Worm (Caenorhabditis elegans) whole organism, young adult: ENCODE results near the gene stg-2.
"Not testable (repeated sequence)": the region's sequence is repeated elsewhere in the genome, so short reads cannot be mapped to it uniquely, and the experiment has no call there.

ENCODE experiments used
- B0019.2 ChIP-seq: fragments of 200-800 bp; sonication (Bioruptor generic); conservative IDR thresholded peaks from 2 replicates; pipeline ENCODE4 v1.3.6; 2022; ENCODE audit warnings: missing genetic modification reagents, missing genetic modification characterization, missing compliant biosample characterization
- dpl-1 ChIP-seq: fragments of 150-350 bp; optimal IDR thresholded peaks from 2 replicates; lab custom pipeline; 2014; ENCODE audit warnings: missing biosample characterization, missing genetic modification reagents, missing genetic modification characterization
- egrh-3 ChIP-seq: fragments of 200-800 bp; sonication (Bioruptor generic); IDR thresholded peaks from 2 replicates; pipeline ENCODE4 v1.3.6; 2022; ENCODE audit warnings: missing genetic modification reagents, missing genetic modification characterization, missing compliant biosample characterization
- lin-35 ChIP-seq, 3 experiments: fragments of 150-350 bp in 2 of 3; sonication (generic microtip) in 1 of 3; optimal IDR thresholded peaks; 2 replicates each; lab custom pipeline; 2014 to 2018; ENCODE audit warnings: missing biosample characterization in 3 of 3, missing genetic modification characterization in 3 of 3, missing genetic modification reagents in 3 of 3
- sea-2 ChIP-seq: fragments of 200-800 bp; sonication (Bioruptor generic); IDR thresholded peaks from 2 replicates; pipeline ENCODE4 v1.3.6; 2022; ENCODE audit warnings: missing genetic modification characterization, missing compliant biosample characterization
- unc-62 ChIP-seq: fragments of 150-350 bp; optimal IDR thresholded peaks from 2 replicates; lab custom pipeline; 2014; ENCODE audit warnings: missing biosample characterization, missing genetic modification reagents, missing genetic modification characterization

DNA sequence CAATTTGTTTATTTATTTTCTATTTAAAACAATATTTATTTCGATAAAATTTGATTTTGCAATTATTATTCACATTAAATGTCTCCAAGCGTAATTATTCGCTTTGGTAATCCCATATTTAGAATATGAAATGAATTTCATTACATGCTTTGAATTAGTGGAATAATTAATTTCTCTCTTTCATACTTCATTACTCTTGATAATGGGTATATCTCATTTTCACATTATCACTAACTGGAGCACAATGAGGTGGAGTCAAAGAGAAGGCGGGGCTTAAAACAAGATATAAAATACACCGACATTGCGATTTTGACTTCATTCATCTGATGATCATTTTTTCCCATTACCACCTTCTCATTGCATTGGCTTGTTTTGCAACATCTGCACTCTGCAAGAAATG, 33.1 kb downstream of the stg-2 start, which contains the start of gene K01A12.4:
- TF ChIP-seq egrh-3; unc-62 (GFP tag; lab: Kevin White, UChicago); B0019.2; dpl-1; lin-35 (GFP tag; optimal IDR thresholded peaks at IDR 0.05; lab: Kevin White, UChicago); sea-2 (GFP tag; lab: Robert Waterston, UW): not testable (repeated sequence)
